Fruit fly (Drosophila melanogaster): ENCODE data around the gene Gnpnat.
A peak's percentile ranks its signal among the peaks of the same experiment; 100 is the strongest.

Gene Gnpnat

DNA sequence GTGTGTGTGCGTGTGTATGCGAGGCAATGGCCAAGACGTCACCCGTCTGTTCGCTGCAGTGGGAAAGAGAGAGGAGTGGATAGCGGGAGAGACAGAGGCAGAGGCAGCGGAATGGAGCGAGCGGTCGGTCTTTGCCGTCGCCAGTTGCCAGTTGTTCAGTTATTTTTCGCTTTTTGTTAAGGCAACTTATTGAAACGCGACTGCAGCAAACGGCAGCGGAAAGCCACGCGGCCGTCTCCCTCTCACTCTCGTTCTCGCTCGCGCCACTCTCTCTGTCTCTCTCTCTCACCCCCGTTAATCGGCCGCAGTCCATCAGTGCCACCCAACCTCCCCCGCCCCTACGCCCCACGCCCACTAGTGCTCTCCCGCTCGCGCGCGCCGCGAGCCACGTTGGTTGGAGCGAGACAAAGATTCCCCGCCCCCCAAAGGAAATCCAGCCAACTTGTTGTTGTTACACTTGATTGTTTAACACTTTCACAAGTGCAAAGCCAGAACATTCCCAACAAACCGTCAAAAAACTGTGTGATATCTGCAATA is 34.8 kb downstream of the Gnpnat start (continued):
- peak; percentile 61; the same call in 1 of the 2 replicates for TF ChIP-seq CG13287 (GFP tag; IDR thresholded peaks at IDR 0.05; ENCODE audit: partially characterized antibody)
- peak; percentile 69 for TF ChIP-seq CG18599 (GFP tag; optimal IDR thresholded peaks at IDR 0.05)
- TF ChIP-seq CG2116 (GFP tag; optimal IDR thresholded peaks at IDR 0.05), result no peak
- peak; percentile 22; the same call in 1 of the 2 replicates for TF ChIP-seq Taf1 (GFP tag; IDR thresholded peaks at IDR 0.05)
- TF ChIP-seq pfk (GFP tag; optimal IDR thresholded peaks at IDR 0.05), result peak; percentile 28
- no peak for TF ChIP-seq CG17568 (GFP tag; optimal IDR thresholded peaks at IDR 0.05)
- no peak for TF ChIP-seq repo (GFP tag; optimal IDR thresholded peaks at IDR 0.05)
- no peak for TF ChIP-seq pnt (GFP tag; optimal IDR thresholded peaks at IDR 0.05)
- no peak; the same call in 2 of the 3 replicates for TF ChIP-seq Opbp (GFP tag; IDR thresholded peaks at IDR 0.05; ENCODE audit: partially characterized antibody)
- no peak for TF ChIP-seq CG5953 (GFP tag; IDR thresholded peaks at IDR 0.05)
- peak; percentile 90 for TF ChIP-seq CG12769 (tag; optimal IDR thresholded peaks at IDR 0.05)
- no peak for TF ChIP-seq Asciz (GFP tag; optimal IDR thresholded peaks at IDR 0.05)
- TF ChIP-seq bbx (GFP tag; IDR thresholded peaks at IDR 0.05; ENCODE audit: partially characterized antibody), result peak; percentile 60; the same call in 1 of the 2 replicates
- peak; percentile 89 for TF ChIP-seq Adf1 (GFP tag; IDR thresholded peaks at IDR 0.05)
- no peak for TF ChIP-seq hb (GFP tag; IDR thresholded peaks at IDR 0.05; ENCODE audit: partially characterized antibody)
- peak; percentile 60 for TF ChIP-seq Hmr (GFP tag; optimal IDR thresholded peaks at IDR 0.05)
- TF ChIP-seq Six4 (GFP tag; optimal IDR thresholded peaks at IDR 0.05), result no peak
- TF ChIP-seq CG17361 (GFP tag; IDR thresholded peaks at IDR 0.05), result no peak
- TF ChIP-seq Dek (tag; optimal IDR thresholded peaks at IDR 0.05), result no peak
- no peak for TF ChIP-seq wor (GFP tag; IDR thresholded peaks at IDR 0.05)
- TF ChIP-seq CG2120 (GFP tag; optimal IDR thresholded peaks at IDR 0.05), result no peak
- peak; percentile 72 for TF ChIP-seq Bgb (GFP tag; IDR thresholded peaks at IDR 0.05; ENCODE audit: partially characterized antibody)
- peak; percentile 16 for TF ChIP-seq CG15601 (tag; optimal IDR thresholded peaks at IDR 0.05)
- no peak for TF ChIP-seq BEAF-32 (GFP tag; optimal IDR thresholded peaks at IDR 0.05)
- peak; percentile 88 for TF ChIP-seq CG10321 (GFP tag; IDR thresholded peaks at IDR 0.05)
- no peak; the same call in 1 of the 2 replicates for TF ChIP-seq CG31224 (GFP tag; IDR thresholded peaks at IDR 0.05)
- TF ChIP-seq CG4360 (GFP tag; IDR thresholded peaks at IDR 0.05), result no peak; the same call in none of the 2 replicates
- peak; percentile 24 for TF ChIP-seq fd64A (GFP tag; optimal IDR thresholded peaks at IDR 0.05)
- no peak for TF ChIP-seq pum (GFP tag; optimal IDR thresholded peaks at IDR 0.05)
- no peak for TF ChIP-seq CG2889 (GFP tag; IDR thresholded peaks at IDR 0.05)
- TF ChIP-seq lbe (GFP tag; optimal IDR thresholded peaks at IDR 0.05), result no peak
- TF ChIP-seq CG4730 (GFP tag; IDR thresholded peaks at IDR 0.05), result no peak
- TF ChIP-seq tgo (GFP tag; IDR thresholded peaks at IDR 0.05), result no peak
- peak; percentile 5 for TF ChIP-seq stwl (tag; optimal IDR thresholded peaks at IDR 0.05)
- no peak for TF ChIP-seq CG9727 (GFP tag; optimal IDR thresholded peaks at IDR 0.05)
- TF ChIP-seq sisA (GFP tag; IDR thresholded peaks at IDR 0.05), result no peak
- peak; percentile 82 for TF ChIP-seq kni (GFP tag; optimal IDR thresholded peaks at IDR 0.05)
- peak; percentile 83 for TF ChIP-seq yki (optimal IDR thresholded peaks at IDR 0.05)
- TF ChIP-seq bowl (GFP tag; IDR thresholded peaks at IDR 0.05), result no peak
- no peak for TF ChIP-seq CG31388 (GFP tag; optimal IDR thresholded peaks at IDR 0.05)
- no peak; the same call in 1 of the 2 replicates for TF ChIP-seq slbo (GFP tag; IDR thresholded peaks at IDR 0.05)
- TF ChIP-seq bigmax (GFP tag; optimal IDR thresholded peaks at IDR 0.05), result peak; percentile 6
- TF ChIP-seq CG12155 (GFP tag; optimal IDR thresholded peaks at IDR 0.05), result no peak
- no peak for TF ChIP-seq Sry-β (GFP tag; optimal IDR thresholded peaks at IDR 0.05)
- no peak for TF ChIP-seq CG9876 (GFP tag; optimal IDR thresholded peaks at IDR 0.05)
- peak; percentile 48 for TF ChIP-seq CG14441 (GFP tag; IDR thresholded peaks at IDR 0.05)
- TF ChIP-seq B-H1 (GFP tag; IDR thresholded peaks at IDR 0.05), result no peak
- TF ChIP-seq ac (GFP tag; optimal IDR thresholded peaks at IDR 0.05), result no peak
- TF ChIP-seq dmrt99B (tag; optimal IDR thresholded peaks at IDR 0.05), result peak; percentile 28
- TF ChIP-seq prd (optimal IDR thresholded peaks at IDR 0.05), result no peak
- TF ChIP-seq prd (GFP tag; IDR thresholded peaks at IDR 0.05), result no peak
